Fruit fly (Drosophila melanogaster) S2 (cell line): ENCODE results near the gene CG17601.

Source experiments
- CG8478 ChIP-seq: fragments of >200 bp; optimal IDR thresholded peaks from 2 replicates; lab custom pipeline; 2018
- CTCF ChIP-seq, 2 experiments: fragments of >200 bp; optimal IDR thresholded peaks; 2 replicates each; lab custom pipeline; 2018

dm6 chrX:22502225-22502624 lies 44.7 kb upstream of the CG17601 start:
- TF ChIP-seq CG8478 (lab: Kevin White, UChicago): no peak
- TF ChIP-seq CTCF (optimal IDR thresholded peaks at IDR 0.05; lab: Kevin White, UChicago): no peak
